Worm (Caenorhabditis elegans) whole organism, L4 larva: ENCODE data around the gene mig-10.

Experiments used
- D1046.2 ChIP-seq: fragments of 200-800 bp; sonication (Bioruptor generic); IDR thresholded peaks from 2 replicates; pipeline ENCODE4 v1.3.6; 2022; ENCODE audit warnings: missing genetic modification characterization, missing compliant biosample characterization
- F10B5.3 ChIP-seq: sonication (generic microtip); optimal IDR thresholded peaks from 2 replicates; lab custom pipeline; 2016; ENCODE audit warnings: mild to moderate bottlenecking, missing genetic modification characterization, missing compliant biosample characterization
- F26F4.8 ChIP-seq: fragments of 200-800 bp; sonication (Bioruptor generic); conservative IDR thresholded peaks from 2 replicates; pipeline ENCODE4 v1.3.6; 2022; ENCODE audit warnings: missing genetic modification characterization, missing compliant biosample characterization
- R02D3.7 ChIP-seq: fragments of 150-350 bp; sonication (generic microtip); optimal IDR thresholded peaks from 3 replicates; lab custom pipeline; 2014; ENCODE audit warnings: missing biosample characterization, missing genetic modification characterization
- T20F7.1 ChIP-seq: fragments of 200-800 bp; sonication (Bioruptor generic); optimal IDR thresholded peaks from 2 replicates; lab custom pipeline; 2018; ENCODE audit warnings: mild to moderate bottlenecking, missing genetic modification characterization, missing compliant biosample characterization
- T26A8.4 ChIP-seq: fragments of 200-800 bp; sonication (Bioruptor generic); IDR thresholded peaks from 2 replicates; pipeline ENCODE4 v1.3.6; 2022; ENCODE audit warnings: missing genetic modification characterization, missing compliant biosample characterization
- Y105C5A.15 ChIP-seq: fragments of 200-800 bp; sonication (Bioruptor generic); IDR thresholded peaks from 2 replicates; pipeline ENCODE4 v1.3.6; 2022; ENCODE audit warnings: missing genetic modification characterization, missing compliant biosample characterization
- Y5F2A.4 ChIP-seq: fragments of 200-800 bp; sonication (Bioruptor generic); optimal IDR thresholded peaks from 2 replicates; lab custom pipeline; 2018; ENCODE audit warnings: mild to moderate bottlenecking, missing genetic modification characterization, missing compliant biosample characterization
- ZK546.5 ChIP-seq, 2 experiments: sonication (generic microtip); optimal IDR thresholded peaks; 2 replicates each; lab custom pipeline; 2017; ENCODE audit warnings: missing biosample characterization in 2 of 2, missing genetic modification characterization in 2 of 2
- aha-1 ChIP-seq: fragments of 150-350 bp; peaks from one replicate; lab custom pipeline; 2014; ENCODE audit warnings: missing biosample characterization, missing genetic modification characterization
- ama-1 ChIP-seq: fragments of 150-350 bp; optimal IDR thresholded peaks from 2 replicates; lab custom pipeline; 2014; ENCODE audit warnings: inconsistent platforms, mixed read lengths
- arid-1 ChIP-seq: fragments of 200-800 bp; sonication (Bioruptor generic); conservative IDR thresholded peaks from 2 replicates; pipeline ENCODE4 v1.3.6; 2022; ENCODE audit warnings: missing genetic modification reagents, missing genetic modification characterization, missing compliant biosample characterization
- ctbp-1 ChIP-seq: fragments of 200-800 bp; sonication (Bioruptor generic); IDR thresholded peaks from 2 replicates; pipeline ENCODE4 v1.3.6; 2022; ENCODE audit warnings: missing genetic modification reagents, missing genetic modification characterization, missing compliant biosample characterization
- daf-16 ChIP-seq, 3 experiments: sonication (generic microtip); optimal IDR thresholded peaks; 2 replicates each; lab custom pipeline; 2016 to 2017; ENCODE audit warnings: missing genetic modification characterization in 3 of 3, missing genetic modification reagents in 3 of 3, mild to moderate bottlenecking in 2 of 3, missing compliant biosample characterization in 2 of 3, missing biosample characterization in 1 of 3, moderate library complexity in 1 of 3
- daf-8 ChIP-seq: fragments of 200-800 bp; sonication (Bioruptor generic); IDR thresholded peaks from 2 replicates; pipeline ENCODE4 v1.3.6; 2022; ENCODE audit warnings: missing genetic modification characterization, missing compliant biosample characterization
- dpl-1 ChIP-seq: fragments of 150-350 bp; optimal IDR thresholded peaks from 2 replicates; lab custom pipeline; 2014; ENCODE audit warnings: missing biosample characterization, missing genetic modification reagents, missing genetic modification characterization
- dve-1 ChIP-seq: sonication (generic microtip); optimal IDR thresholded peaks from 2 replicates; lab custom pipeline; 2017; ENCODE audit warnings: antibody characterized with exemption, mild to moderate bottlenecking, missing genetic modification characterization, missing compliant biosample characterization; ENCODE audit not compliant: insufficient read depth
- hlh-11 ChIP-seq: fragments of 200-800 bp; sonication (Bioruptor generic); optimal IDR thresholded peaks from 2 replicates; lab custom pipeline; 2018; ENCODE audit warnings: mild to moderate bottlenecking, missing genetic modification characterization, missing compliant biosample characterization
- lim-7 ChIP-seq: fragments of 200-800 bp; sonication (Bioruptor generic); IDR thresholded peaks from 2 replicates; pipeline ENCODE4 v1.3.6; 2022; ENCODE audit warnings: missing genetic modification characterization, missing compliant biosample characterization
- lir-3 ChIP-seq: sonication (generic microtip); optimal IDR thresholded peaks from 2 replicates; lab custom pipeline; 2016; ENCODE audit warnings: mild to moderate bottlenecking, missing genetic modification characterization, missing compliant biosample characterization
- mep-1 ChIP-seq: fragments of 150-350 bp; sonication (generic microtip); optimal IDR thresholded peaks from 3 replicates; lab custom pipeline; 2014; ENCODE audit warnings: missing biosample characterization, missing genetic modification characterization
- nhr-10 ChIP-seq: fragments of 150-350 bp; optimal IDR thresholded peaks from 2 replicates; lab custom pipeline; 2014; ENCODE audit warnings: missing biosample characterization, missing genetic modification characterization
- nhr-102 ChIP-seq: sonication (generic microtip); optimal IDR thresholded peaks from 2 replicates; lab custom pipeline; 2016; ENCODE audit warnings: mild to moderate bottlenecking, missing genetic modification characterization, moderate library complexity, missing compliant biosample characterization
- nhr-237 ChIP-seq: sonication (generic microtip); optimal IDR thresholded peaks from 2 replicates; lab custom pipeline; 2017; ENCODE audit warnings: missing biosample characterization, missing genetic modification characterization
- nhr-25 ChIP-seq: sonication (generic microtip); optimal IDR thresholded peaks from 2 replicates; lab custom pipeline; 2017; ENCODE audit warnings: missing genetic modification characterization, mild to moderate bottlenecking, missing compliant biosample characterization, antibody characterized with exemption, moderate library complexity, borderline replicate concordance; ENCODE audit not compliant: insufficient read depth
- nhr-48 ChIP-seq: sonication (generic microtip); optimal IDR thresholded peaks from 2 replicates; lab custom pipeline; 2016; ENCODE audit warnings: mild to moderate bottlenecking, missing genetic modification characterization, missing compliant biosample characterization
- nhr-6 ChIP-seq: fragments of 150-350 bp; optimal IDR thresholded peaks from 2 replicates; lab custom pipeline; 2014; ENCODE audit warnings: missing biosample characterization, missing genetic modification characterization
- pha-4 ChIP-seq, 2 experiments: fragments of 150-350 bp in 1 of 2; fragments of 200-800 bp in 1 of 2; sonication (Bioruptor generic) in 1 of 2; IDR thresholded peaks in 1 of 2; optimal IDR thresholded peaks in 1 of 2; 2 replicates each; pipeline versions ENCODE4 v1.3.6 to Lab custom; 2014 to 2022; ENCODE audit warnings: missing genetic modification characterization in 2 of 2, missing genetic modification reagents in 2 of 2, missing biosample characterization in 1 of 2, missing compliant biosample characterization in 1 of 2
- pqm-1 ChIP-seq: sonication (generic microtip); optimal IDR thresholded peaks from 2 replicates; lab custom pipeline; 2017; ENCODE audit warnings: missing biosample characterization, missing genetic modification characterization
- sdz-12 ChIP-seq: fragments of 200-800 bp; sonication (Bioruptor generic); optimal IDR thresholded peaks from 2 replicates; lab custom pipeline; 2018; ENCODE audit warnings: mild to moderate bottlenecking, missing genetic modification characterization, missing compliant biosample characterization
- set-16 ChIP-seq: fragments of 200-800 bp; sonication (Bioruptor generic); IDR thresholded peaks from 2 replicates; pipeline ENCODE4 v1.3.6; 2022; ENCODE audit warnings: missing genetic modification reagents, missing genetic modification characterization, missing compliant biosample characterization
- snpc-1.2 ChIP-seq: fragments of 200-800 bp; sonication (Bioruptor generic); IDR thresholded peaks from 2 replicates; pipeline ENCODE4 v1.3.6; 2022; ENCODE audit warnings: missing genetic modification reagents, missing genetic modification characterization, missing compliant biosample characterization
- spr-1 ChIP-seq: sonication (generic microtip); optimal IDR thresholded peaks from 2 replicates; lab custom pipeline; 2016; ENCODE audit warnings: mild to moderate bottlenecking, missing genetic modification characterization, missing compliant biosample characterization
- unc-130 ChIP-seq: sonication (generic microtip); optimal IDR thresholded peaks from 2 replicates; lab custom pipeline; 2016; ENCODE audit warnings: missing genetic modification reagents, missing genetic modification characterization, missing compliant biosample characterization
- zip-11 ChIP-seq: fragments of 200-800 bp; sonication (Bioruptor generic); IDR thresholded peaks from 2 replicates; pipeline ENCODE4 v1.3.6; 2022; ENCODE audit warnings: missing genetic modification characterization, missing compliant biosample characterization
- ztf-11 ChIP-seq: fragments of 150-350 bp; optimal IDR thresholded peaks from 2 replicates; lab custom pipeline; 2014; ENCODE audit warnings: missing biosample characterization, missing genetic modification characterization

The mig-10 gene

DNA sequence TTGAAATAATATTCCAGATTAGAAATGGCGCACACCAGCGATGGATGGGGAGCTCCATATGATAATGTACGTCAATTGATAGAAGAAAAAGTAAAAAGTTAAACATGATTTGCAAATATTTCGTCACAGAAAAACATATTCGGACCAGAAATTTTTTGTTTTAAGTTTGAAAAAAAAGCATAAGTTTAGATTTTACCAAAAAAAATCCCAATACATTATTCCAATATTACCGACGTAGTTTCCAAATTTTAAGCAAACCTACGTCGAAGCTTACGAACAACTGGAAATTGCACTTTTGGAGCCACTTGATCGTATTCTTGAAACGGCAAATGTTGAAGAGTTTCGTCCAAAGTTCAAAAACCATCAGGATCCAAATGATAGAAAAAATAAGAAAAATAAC, 46.3 kb upstream of the mig-10 start, which contains the start of gene henn-1 (continued):
- TF ChIP-seq pha-4 (GFP tag; IDR thresholded peaks at IDR 0.05; lab: Robert Waterston, UW): no peak
- TF ChIP-seq pha-4 (tag; optimal IDR thresholded peaks at IDR 0.05; lab: Kevin White, UChicago): no peak
- no peak for TF ChIP-seq zip-11 (GFP tag; lab: Robert Waterston, UW)
- no peak for TF ChIP-seq ZK546.5 (tag; optimal IDR thresholded peaks at IDR 0.05; lab: Kevin White, UChicago)
- no peak for TF ChIP-seq dpl-1
- TF ChIP-seq nhr-48 (tag; lab: Kevin White, UChicago): no peak
- TF ChIP-seq spr-1 (tag; lab: Kevin White, UChicago): no peak
- TF ChIP-seq pqm-1 (tag; lab: Kevin White, UChicago): no peak
- TF ChIP-seq R02D3.7 (tag; lab: Kevin White, UChicago): no peak
- peak; percentile 27 for TF ChIP-seq sdz-12
- no peak for TF ChIP-seq daf-8 (GFP tag; lab: Robert Waterston, UW)
- no peak for TF ChIP-seq set-16
- TF ChIP-seq aha-1 (tag; lab: Kevin White, UChicago): no peak
- TF ChIP-seq dve-1 (tag; lab: Kevin White, UChicago): peak; percentile 16
- TF ChIP-seq nhr-10 (tag; lab: Kevin White, UChicago): no peak
- no peak for TF ChIP-seq F26F4.8 (GFP tag; lab: Robert Waterston, UW)
- no peak for TF ChIP-seq lir-3
- TF ChIP-seq nhr-25 (tag; lab: Kevin White, UChicago): no peak
- TF ChIP-seq ctbp-1 (GFP tag; lab: Robert Waterston, UW): 0 out of 2 replicates have a peak, but pooled peaks have one; percentile 8
- no peak for TF ChIP-seq Y105C5A.15
- no peak for TF ChIP-seq nhr-237 (tag; lab: Kevin White, UChicago)
- no peak for TF ChIP-seq lim-7 (GFP tag; lab: Robert Waterston, UW)
- peak; percentile 10 for TF ChIP-seq mep-1 (tag; lab: Kevin White, UChicago)
- no peak for TF ChIP-seq ztf-11 (tag; lab: Kevin White, UChicago)
- TF ChIP-seq unc-130 (GFP tag; lab: Kevin White, UChicago): no peak
- no peak for TF ChIP-seq F10B5.3 (tag; lab: Kevin White, UChicago)
- TF ChIP-seq arid-1 (GFP tag; lab: Robert Waterston, UW): 0 out of 2 replicates have a peak, but pooled peaks have one; percentile 21
- TF ChIP-seq hlh-11 (tag; lab: Kevin White, UChicago): peak; percentile 3
- no peak for TF ChIP-seq nhr-102 (tag; lab: Kevin White, UChicago)
- no peak for TF ChIP-seq nhr-6
- TF ChIP-seq T26A8.4 (GFP tag; lab: Robert Waterston, UW): no peak

ce11 chrIII:8235358-8235757, 43.5 kb upstream of the mig-10 start, which contains the start of gene C02F5.14:
TSS of gene C02F5.14 (minus strand) at chrIII:8235514.
- TF ChIP-seq ama-1 (lab: Kevin White, UChicago) (no peak), ctbp-1 (GFP tag; lab: Robert Waterston, UW) (no peak), T20F7.1 (no peak), spr-1 (tag; lab: Kevin White, UChicago) (no peak), nhr-6 (no peak), daf-16 (GFP tag; optimal IDR thresholded peaks at IDR 0.05; lab: Kevin White, UChicago) (no peak), daf-16 (tag; optimal IDR thresholded peaks at IDR 0.05; lab: Kevin White, UChicago) (no peak), snpc-1.2 (GFP tag; lab: Robert Waterston, UW) (no peak)
- TF ChIP-seq, all 104 proteins: peak for 0

DNA sequence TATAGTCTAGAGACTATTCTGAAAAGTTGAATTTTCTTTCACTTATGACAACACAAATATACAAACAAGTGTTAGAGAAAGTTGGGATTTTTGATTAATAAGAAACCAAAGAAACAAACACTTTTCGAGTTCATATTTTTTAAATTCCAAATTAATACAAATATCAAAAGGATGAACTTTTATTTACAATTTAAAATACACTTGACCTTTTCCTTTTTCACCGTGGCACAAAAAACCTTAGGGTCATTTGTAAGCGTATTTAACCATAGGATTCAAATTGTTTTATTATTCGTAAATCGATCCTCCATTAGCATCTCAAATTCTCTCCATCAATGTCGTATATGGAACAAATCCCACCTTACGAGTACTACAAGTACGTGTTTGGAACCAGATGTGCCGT, 43.0 kb upstream of the mig-10 start, which contains the start of gene C02F5.5:
Gene C02F5.5 (plus strand): TSS at position 301 of the 400 bp plus-strand sequence.
- no peak for TF ChIP-seq D1046.2 (GFP tag; lab: Robert Waterston, UW)
- TF ChIP-seq Y5F2A.4 (GFP tag; lab: Kevin White, UChicago): no peak
